Fruit fly (Drosophila melanogaster) whole organism, embryonic: ENCODE measurements around the gene CG17283.

Experiments
- CG10274 ChIP-seq: fragments of 200-800 bp; sonication (Bioruptor generic); optimal IDR thresholded peaks from 3 replicates; lab custom pipeline; 2017; ENCODE audit warnings: missing biosample characterization, mild to moderate bottlenecking, missing genetic modification characterization
- CG16815 ChIP-seq: fragments of 200-800 bp; sonication (Bioruptor generic); optimal IDR thresholded peaks from 3 replicates; lab custom pipeline; 2017; ENCODE audit warnings: missing biosample characterization, mild to moderate bottlenecking, missing genetic modification characterization
- CG6854 ChIP-seq: fragments of 200-800 bp; sonication (Bioruptor generic); optimal IDR thresholded peaks from 3 replicates; lab custom pipeline; 2017; ENCODE audit warnings: missing biosample characterization, mild to moderate bottlenecking, missing genetic modification characterization
- Ssrp ChIP-seq: fragments of 200-800 bp; sonication (Bioruptor generic); optimal IDR thresholded peaks from 2 replicates; lab custom pipeline; 2018; ENCODE audit warnings: missing biosample characterization, mild to moderate bottlenecking, missing genetic modification characterization, moderate library complexity
- caup ChIP-seq: fragments of 200-800 bp; sonication (Bioruptor generic); optimal IDR thresholded peaks from 3 replicates; lab custom pipeline; 2017; ENCODE audit warnings: missing biosample characterization, mild to moderate bottlenecking, missing genetic modification characterization, moderate library complexity; ENCODE audit not compliant: severe bottlenecking
- chinmo ChIP-seq: fragments of 200-800 bp; sonication (Bioruptor generic); IDR thresholded peaks from 4 replicates; pipeline ENCODE4 v1.3.6; 2022; ENCODE audit warnings: missing biosample characterization, missing genetic modification characterization; ENCODE audit not compliant: partially characterized antibody
- dati ChIP-seq: fragments of 200-800 bp; sonication (Bioruptor generic); IDR thresholded peaks from 2 replicates; pipeline ENCODE4 v1.3.6; 2022; ENCODE audit warnings: missing biosample characterization, missing genetic modification characterization
- odd ChIP-seq: fragments of 200-800 bp; sonication (Bioruptor generic); optimal IDR thresholded peaks from 2 replicates; lab custom pipeline; 2017; ENCODE audit warnings: missing biosample characterization, mild to moderate bottlenecking, missing genetic modification characterization
- ro ChIP-seq: fragments of 200-800 bp; sonication (Bioruptor generic); IDR thresholded peaks from 2 replicates; pipeline ENCODE4 v1.3.6; 2022; ENCODE audit warnings: missing biosample characterization, missing genetic modification characterization

DNA sequence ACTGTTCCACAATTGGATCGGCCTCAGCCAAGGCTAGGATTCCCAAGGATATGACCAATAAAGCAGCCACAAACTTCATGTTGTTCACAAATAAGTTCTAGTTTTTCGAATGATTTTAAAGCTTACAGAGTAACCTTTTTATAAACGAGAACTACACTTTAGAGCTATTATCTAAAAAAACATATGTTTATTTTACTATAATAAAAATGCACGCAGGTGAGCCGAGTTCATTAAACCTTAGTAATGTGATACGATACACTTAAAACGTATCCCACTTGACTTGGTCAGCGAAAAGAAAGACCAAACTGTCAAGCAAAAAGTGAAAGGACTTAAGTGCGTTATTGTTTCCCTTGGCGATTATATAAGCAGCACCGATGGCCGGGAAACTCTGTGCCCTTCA is 26.7 kb downstream of the CG17283 start, which contains the start of gene CG44090:
- TF ChIP-seq caup (GFP tag; lab: Kevin White, UChicago) (no peak), CG16815 (GFP tag; lab: Kevin White, UChicago) (no peak), chinmo (GFP tag; lab: Robert Waterston, UW) (no peak), CG10274 (GFP tag; lab: Kevin White, UChicago) (no peak), CG6854 (GFP tag; lab: Kevin White, UChicago) (no peak), Ssrp (tag; lab: Kevin White, UChicago) (no peak), dati (GFP tag; lab: Robert Waterston, UW) (no peak), odd (GFP tag; lab: Kevin White, UChicago) (no peak), ro (GFP tag; lab: Robert Waterston, UW) (no peak)
